Worm (Caenorhabditis elegans) whole organism, L1 larva: ENCODE data around the gene Y41D4B.4.

Source experiments
- ceh-82 ChIP-seq, 3 experiments: fragments of 150-350 bp in 1 of 3; sonication (generic microtip) in 2 of 3; optimal IDR thresholded peaks; 2 replicates each; lab custom pipeline; 2014 to 2017; ENCODE audit warnings: missing biosample characterization in 3 of 3, missing genetic modification characterization in 3 of 3
- efl-1 ChIP-seq, 4 experiments: fragments of 150-350 bp; optimal IDR thresholded peaks in 3 of 4; peaks in 1 of 4; 1 replicate in 1 of 4; 2 replicates in 3 of 4; lab custom pipeline; 2014; ENCODE audit warnings: missing biosample characterization in 2 of 4, missing genetic modification characterization in 2 of 4, missing genetic modification reagents in 2 of 4
- nhr-28 ChIP-seq: fragments of 150-350 bp; optimal IDR thresholded peaks from 2 replicates; lab custom pipeline; 2014; ENCODE audit warnings: missing biosample characterization, missing genetic modification characterization
- skn-1 ChIP-seq: fragments of 150-350 bp; optimal IDR thresholded peaks from 2 replicates; lab custom pipeline; 2014; ENCODE audit warnings: missing biosample characterization, missing genetic modification characterization

ce11 chrIV:1691651-1692050 lies 31.7 kb downstream of the Y41D4B.4 start:
- TF ChIP-seq nhr-28 (no peak), efl-1 (optimal IDR thresholded peaks at IDR 0.05; lab: Kevin White, UChicago) (no peak), efl-1 (GFP tag; optimal IDR thresholded peaks at IDR 0.05 in 1 of 2; lab: Kevin White, UChicago) (no peak), ceh-82 (tag; optimal IDR thresholded peaks at IDR 0.05; lab: Kevin White, UChicago) (no peak), skn-1 (tag; lab: Kevin White, UChicago) (no peak)
